Fruit fly (Drosophila melanogaster) whole organism, pupa: Measurements from ENCODE around the gene CG33307.

Experiments
- CG13204 ChIP-seq: fragments of 200-800 bp; sonication (Bioruptor generic); optimal IDR thresholded peaks from 2 replicates; lab custom pipeline; 2018; ENCODE audit warnings: missing biosample characterization, mild to moderate bottlenecking, missing genetic modification characterization, moderate library complexity
- CG14655 ChIP-seq: fragments of 200-800 bp; sonication (Bioruptor generic); optimal IDR thresholded peaks from 3 replicates; lab custom pipeline; 2017; ENCODE audit warnings: mild to moderate bottlenecking, missing biosample characterization, missing genetic modification reagents, missing genetic modification characterization
- CG15710 ChIP-seq: fragments of 200-800 bp; sonication (Bioruptor generic); optimal IDR thresholded peaks from 2 replicates; lab custom pipeline; 2018; ENCODE audit warnings: missing biosample characterization, mild to moderate bottlenecking, missing genetic modification characterization, moderate library complexity
- CG17806 ChIP-seq: fragments of 200-800 bp; sonication (Bioruptor generic); optimal IDR thresholded peaks from 2 replicates; lab custom pipeline; 2018; ENCODE audit warnings: missing biosample characterization, mild to moderate bottlenecking, missing genetic modification characterization, moderate library complexity
- CG8301 ChIP-seq: fragments of 200-800 bp; sonication (Bioruptor generic); optimal IDR thresholded peaks from 2 replicates; lab custom pipeline; 2018; ENCODE audit warnings: missing biosample characterization, mild to moderate bottlenecking, missing genetic modification characterization
- EcR ChIP-seq: fragments of 200-800 bp; sonication (Bioruptor generic); optimal IDR thresholded peaks from 3 replicates; lab custom pipeline; 2019; ENCODE audit warnings: missing biosample characterization, missing genetic modification characterization, mild to moderate bottlenecking, moderate library complexity, missing genetic modification reagents

DNA sequence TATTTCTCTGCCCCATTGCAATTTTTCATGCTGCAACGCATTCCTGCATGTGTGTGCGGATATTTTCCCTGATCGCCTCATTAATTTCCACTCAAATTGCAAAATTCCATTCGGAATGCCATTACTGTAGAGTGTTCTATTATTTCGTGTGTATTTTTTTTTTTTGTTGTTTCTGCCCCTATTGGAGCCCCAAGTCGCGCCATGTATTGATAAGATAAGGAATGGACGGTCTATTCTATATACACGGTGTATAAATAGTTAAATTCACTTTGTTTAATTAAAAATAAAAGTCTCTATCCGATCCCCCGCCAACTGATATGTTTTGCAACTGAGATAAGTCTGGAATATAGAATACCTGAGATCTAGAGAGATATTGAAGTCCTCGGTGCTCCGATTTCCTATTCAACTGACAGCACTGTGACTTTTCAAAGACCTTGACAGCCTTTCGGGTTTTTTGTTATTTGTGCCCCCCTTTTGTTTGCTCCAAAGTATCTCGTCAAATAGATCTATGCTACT lies 40.1 kb upstream of the CG33307 start:
- TF ChIP-seq CG8301 (no peak), CG13204 (GFP tag; lab: Kevin White, UChicago) (no peak), CG14655 (GFP tag; lab: Kevin White, UChicago) (no peak), CG17806 (tag; lab: Kevin White, UChicago) (no peak), EcR (GFP tag; lab: Kevin White, UChicago) (no peak), CG15710 (tag; lab: Kevin White, UChicago) (no peak)
